Fruit fly (Drosophila melanogaster) whole organism, embryonic: ENCODE results near the gene CG34002.

Experiments
- Antp ChIP-seq: fragments of 200-800 bp; sonication (Bioruptor generic); optimal IDR thresholded peaks from 3 replicates; lab custom pipeline; 2016; ENCODE audit warnings: missing biosample characterization, missing genetic modification characterization
- BEAF-32 ChIP-seq: fragments of 200-800 bp; sonication (Bioruptor generic); optimal IDR thresholded peaks from 3 replicates; lab custom pipeline; 2017; ENCODE audit warnings: missing biosample characterization, missing genetic modification characterization, mild to moderate bottlenecking, moderate library complexity, missing genetic modification reagents
- Bgb ChIP-seq: fragments of 200-800 bp; sonication (Bioruptor generic); IDR thresholded peaks from 2 replicates; pipeline ENCODE4 v1.3.6; 2022; ENCODE audit warnings: missing biosample characterization, missing genetic modification characterization; ENCODE audit not compliant: partially characterized antibody
- CG11723 ChIP-seq: fragments of 200-800 bp; sonication (Bioruptor generic); optimal IDR thresholded peaks from 2 replicates; lab custom pipeline; 2017; ENCODE audit warnings: missing biosample characterization, mild to moderate bottlenecking, missing genetic modification characterization
- CG1233 ChIP-seq: fragments of 200-800 bp; sonication (Bioruptor generic); optimal IDR thresholded peaks from 4 replicates; lab custom pipeline; 2018; ENCODE audit warnings: missing biosample characterization, mild to moderate bottlenecking, missing genetic modification characterization
- CG13424 ChIP-seq: fragments of 200-800 bp; sonication (Bioruptor generic); optimal IDR thresholded peaks from 2 replicates; lab custom pipeline; 2019; ENCODE audit warnings: missing biosample characterization, mild to moderate bottlenecking, missing genetic modification characterization, moderate library complexity
- CG13624 ChIP-seq: fragments of 200-800 bp; sonication (Bioruptor generic); optimal IDR thresholded peaks from 2 replicates; lab custom pipeline; 2016; ENCODE audit warnings: missing biosample characterization, missing genetic modification characterization
- CG13894 ChIP-seq: fragments of 200-800 bp; sonication (Bioruptor generic); optimal IDR thresholded peaks from 3 replicates; lab custom pipeline; 2018; ENCODE audit warnings: missing biosample characterization, mild to moderate bottlenecking, missing genetic modification characterization, moderate library complexity
- CG14441 ChIP-seq: fragments of 200-800 bp; sonication (Bioruptor generic); IDR thresholded peaks from 2 replicates; pipeline ENCODE4 v1.3.6; 2022; ENCODE audit warnings: missing biosample characterization, missing genetic modification characterization
- CG15696 ChIP-seq: fragments of 200-800 bp; sonication (Bioruptor generic); optimal IDR thresholded peaks from 2 replicates; lab custom pipeline; 2019; ENCODE audit warnings: missing biosample characterization, mild to moderate bottlenecking, missing genetic modification characterization, moderate library complexity
- CG16779 ChIP-seq: fragments of 200-800 bp; sonication (Bioruptor generic); IDR thresholded peaks from 2 replicates; pipeline ENCODE4 v1.3.6; 2022; ENCODE audit warnings: missing biosample characterization, missing genetic modification characterization
- CG17361 ChIP-seq: fragments of 200-800 bp; sonication (Bioruptor generic); IDR thresholded peaks from 3 replicates; pipeline ENCODE4 v1.3.6; 2022; ENCODE audit warnings: missing biosample characterization, missing genetic modification characterization
- CG30020 ChIP-seq: fragments of 200-800 bp; optimal IDR thresholded peaks from 2 replicates; lab custom pipeline; 2019; ENCODE audit warnings: missing biosample characterization, mild to moderate bottlenecking, missing genetic modification characterization, moderate library complexity
- CG31224 ChIP-seq: fragments of 200-800 bp; sonication (Bioruptor generic); IDR thresholded peaks from 2 replicates; pipeline ENCODE4 v1.3.6; 2022; ENCODE audit warnings: missing biosample characterization, missing genetic modification characterization
- CG32772 ChIP-seq: fragments of 200-800 bp; sonication (Bioruptor generic); IDR thresholded peaks from 2 replicates; pipeline ENCODE4 v1.3.6; 2022; ENCODE audit warnings: missing biosample characterization, missing genetic modification characterization
- CG33213 ChIP-seq: fragments of 200-800 bp; sonication (Bioruptor generic); optimal IDR thresholded peaks from 3 replicates; lab custom pipeline; 2016; ENCODE audit warnings: missing biosample characterization, missing genetic modification characterization
- CG4404 ChIP-seq: fragments of 200-800 bp; sonication (Bioruptor generic); IDR thresholded peaks from 2 replicates; pipeline ENCODE4 v1.3.6; 2022; ENCODE audit warnings: missing biosample characterization, missing genetic modification characterization
- CG4424 ChIP-seq: fragments of 200-800 bp; sonication (Bioruptor generic); optimal IDR thresholded peaks from 3 replicates; lab custom pipeline; 2016; ENCODE audit warnings: missing biosample characterization, missing genetic modification characterization
- CG6813 ChIP-seq: fragments of 200-800 bp; sonication (Bioruptor generic); optimal IDR thresholded peaks from 2 replicates; lab custom pipeline; 2017; ENCODE audit warnings: missing biosample characterization, missing genetic modification characterization, mild to moderate bottlenecking, moderate library complexity, missing genetic modification reagents
- CG7928 ChIP-seq: fragments of 200-800 bp; sonication (Bioruptor generic); optimal IDR thresholded peaks from 2 replicates; lab custom pipeline; 2017; ENCODE audit warnings: missing biosample characterization, mild to moderate bottlenecking, missing genetic modification characterization
- CG8281 ChIP-seq: fragments of 200-800 bp; sonication (Bioruptor generic); optimal IDR thresholded peaks from 2 replicates; lab custom pipeline; 2018; ENCODE audit warnings: missing biosample characterization, mild to moderate bottlenecking, missing genetic modification characterization, moderate library complexity
- CG8944 ChIP-seq: fragments of 200-800 bp; sonication (Bioruptor generic); optimal IDR thresholded peaks from 3 replicates; lab custom pipeline; 2016; ENCODE audit warnings: missing biosample characterization, missing genetic modification characterization
- CrebB ChIP-seq: fragments of 200-800 bp; sonication (Bioruptor generic); optimal IDR thresholded peaks from 3 replicates; lab custom pipeline; 2018; ENCODE audit warnings: missing biosample characterization, mild to moderate bottlenecking, missing genetic modification characterization
- Deaf1 ChIP-seq: fragments of 200-800 bp; optimal IDR thresholded peaks from 3 replicates; lab custom pipeline; 2019; ENCODE audit warnings: missing biosample characterization, mild to moderate bottlenecking, missing genetic modification characterization, moderate library complexity
- Dek ChIP-seq: fragments of 200-800 bp; sonication (Bioruptor generic); optimal IDR thresholded peaks from 3 replicates; lab custom pipeline; 2019; ENCODE audit warnings: missing biosample characterization, mild to moderate bottlenecking, missing genetic modification characterization, moderate library complexity
- Dll ChIP-seq: fragments of 200-800 bp; sonication (Bioruptor generic); IDR thresholded peaks from 4 replicates; pipeline ENCODE4 v1.3.6; 2022; ENCODE audit warnings: missing biosample characterization, missing genetic modification characterization; ENCODE audit not compliant: partially characterized antibody
- Dp ChIP-seq: fragments of 200-800 bp; sonication (Bioruptor generic); optimal IDR thresholded peaks from 2 replicates; lab custom pipeline; 2018; ENCODE audit warnings: missing biosample characterization, mild to moderate bottlenecking, missing genetic modification characterization, moderate library complexity
- Hey ChIP-seq: fragments of 200-800 bp; sonication (Bioruptor generic); optimal IDR thresholded peaks from 3 replicates; lab custom pipeline; 2018; ENCODE audit warnings: missing biosample characterization, mild to moderate bottlenecking, missing genetic modification characterization
- HmgZ ChIP-seq: fragments of 200-800 bp; sonication (Bioruptor generic); optimal IDR thresholded peaks from 2 replicates; lab custom pipeline; 2018; ENCODE audit warnings: missing biosample characterization, mild to moderate bottlenecking, missing genetic modification characterization
- Mad ChIP-seq: fragments of 200-800 bp; sonication (Bioruptor generic); optimal IDR thresholded peaks from 2 replicates; lab custom pipeline; 2016; ENCODE audit warnings: missing biosample characterization, missing genetic modification characterization
- Mes4 ChIP-seq: fragments of 200-800 bp; sonication (Bioruptor generic); optimal IDR thresholded peaks from 2 replicates; lab custom pipeline; 2016; ENCODE audit warnings: missing biosample characterization, missing genetic modification characterization
- Mrtf ChIP-seq: fragments of 200-800 bp; sonication (Bioruptor generic); IDR thresholded peaks from 3 replicates; pipeline ENCODE4 v1.3.6; 2022; ENCODE audit warnings: missing biosample characterization, missing genetic modification characterization
- Neu2 ChIP-seq: fragments of 200-800 bp; sonication (Bioruptor generic); optimal IDR thresholded peaks from 3 replicates; lab custom pipeline; 2016; ENCODE audit warnings: missing biosample characterization, missing genetic modification characterization, borderline replicate concordance
- Sin3A ChIP-seq: fragments of >200 bp; optimal IDR thresholded peaks from 2 replicates; lab custom pipeline; 2018
- Xrp1 ChIP-seq: fragments of 200-800 bp; sonication (Bioruptor generic); IDR thresholded peaks from 2 replicates; pipeline ENCODE4 v1.3.6; 2022; ENCODE audit warnings: missing biosample characterization, missing genetic modification characterization
- amos ChIP-seq: fragments of 200-800 bp; sonication (Bioruptor generic); IDR thresholded peaks from 2 replicates; pipeline ENCODE4 v1.3.6; 2022; ENCODE audit warnings: missing biosample characterization, missing genetic modification characterization; ENCODE audit not compliant: partially characterized antibody
- ato ChIP-seq: fragments of 200-800 bp; sonication (Bioruptor generic); IDR thresholded peaks from 2 replicates; pipeline ENCODE4 v1.3.6; 2022; ENCODE audit warnings: missing biosample characterization, missing genetic modification characterization; ENCODE audit not compliant: partially characterized antibody
- bcd ChIP-seq: fragments of 200-800 bp; sonication (Bioruptor generic); optimal IDR thresholded peaks from 2 replicates; lab custom pipeline; 2017; ENCODE audit warnings: missing biosample characterization, mild to moderate bottlenecking, missing genetic modification characterization
- bsh ChIP-seq, 2 experiments: fragments of 200-800 bp; sonication (Bioruptor generic); optimal IDR thresholded peaks; 2 replicates each; lab custom pipeline; 2017 to 2018; ENCODE audit warnings: mild to moderate bottlenecking in 2 of 2, missing biosample characterization in 2 of 2, missing genetic modification characterization in 2 of 2, moderate library complexity in 1 of 2
- cas ChIP-seq: fragments of 200-800 bp; sonication (Bioruptor generic); IDR thresholded peaks from 2 replicates; pipeline ENCODE4 v1.3.6; 2022; ENCODE audit warnings: missing biosample characterization, missing genetic modification characterization
- croc ChIP-seq: fragments of 200-800 bp; sonication (Bioruptor generic); conservative IDR thresholded peaks from 3 replicates; pipeline ENCODE4 v1.3.6; 2022; ENCODE audit warnings: missing biosample characterization, missing genetic modification characterization
- dimm ChIP-seq: fragments of 200-800 bp; sonication (Bioruptor generic); IDR thresholded peaks from 2 replicates; pipeline ENCODE4 v1.3.6; 2022; ENCODE audit warnings: missing biosample characterization, missing genetic modification characterization
- exex ChIP-seq: fragments of 200-800 bp; sonication (Bioruptor generic); optimal IDR thresholded peaks from 4 replicates; lab custom pipeline; 2018; ENCODE audit warnings: missing biosample characterization, mild to moderate bottlenecking, missing genetic modification characterization, moderate library complexity
- gce ChIP-seq: fragments of 200-800 bp; sonication (Bioruptor generic); IDR thresholded peaks from 3 replicates; pipeline ENCODE4 v1.3.6; 2022; ENCODE audit warnings: missing biosample characterization, missing genetic modification characterization
- knrl ChIP-seq: fragments of 200-800 bp; sonication (Bioruptor generic); IDR thresholded peaks from 3 replicates; pipeline ENCODE4 v1.3.6; 2022; ENCODE audit warnings: missing biosample characterization, missing genetic modification characterization; ENCODE audit not compliant: partially characterized antibody
- lab ChIP-seq: fragments of 200-800 bp; sonication (Bioruptor generic); optimal IDR thresholded peaks from 3 replicates; lab custom pipeline; 2017; ENCODE audit warnings: missing biosample characterization, missing genetic modification characterization, mild to moderate bottlenecking, moderate library complexity, missing genetic modification reagents
- phol ChIP-seq: fragments of 200-800 bp; sonication (Bioruptor generic); optimal IDR thresholded peaks from 3 replicates; lab custom pipeline; 2018; ENCODE audit warnings: missing biosample characterization, mild to moderate bottlenecking, missing genetic modification characterization, moderate library complexity
- sens ChIP-seq: fragments of 200-800 bp; sonication (Bioruptor generic); peaks from one replicate; lab custom pipeline; 2016; ENCODE audit warnings: missing biosample characterization, missing genetic modification characterization
- tll ChIP-seq, 2 experiments: fragments of 200-800 bp in 1 of 2; fragments of >200 bp in 1 of 2; sonication (Bioruptor generic) in 1 of 2; optimal IDR thresholded peaks; 2 replicates each; lab custom pipeline; 2017 to 2019; ENCODE audit warnings: missing biosample characterization in 2 of 2, missing genetic modification characterization in 2 of 2, mild to moderate bottlenecking in 1 of 2, moderate library complexity in 1 of 2
- tna ChIP-seq: fragments of 200-800 bp; sonication (Bioruptor generic); IDR thresholded peaks from 2 replicates; pipeline ENCODE4 v1.3.6; 2022; ENCODE audit warnings: missing biosample characterization, missing genetic modification characterization; ENCODE audit not compliant: partially characterized antibody

CG34002 gene

DNA sequence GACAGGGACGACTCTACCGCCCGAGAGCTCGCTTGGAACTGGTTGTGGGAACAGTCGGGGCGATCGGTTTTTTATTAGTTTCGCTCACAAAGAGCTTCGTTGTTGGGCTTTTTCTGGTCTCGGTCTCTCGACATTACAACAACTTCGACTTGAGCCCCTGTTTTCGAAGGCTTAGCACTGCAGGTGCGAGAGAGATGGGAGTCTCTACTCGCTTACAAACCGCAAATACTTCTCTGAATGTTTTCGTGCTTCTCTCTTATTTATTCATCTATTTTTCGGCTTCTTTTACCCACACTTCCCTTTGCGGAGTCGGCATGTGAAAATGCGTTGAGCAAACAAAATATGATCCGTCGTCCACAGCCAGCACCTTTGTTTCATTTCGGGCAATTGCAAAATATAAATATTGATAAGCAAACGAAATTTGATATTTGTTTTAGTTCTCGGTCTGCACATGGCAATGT, 37.6 kb downstream of the CG34002 start, which contains the start of gene Tsp74F (continued):
- TF ChIP-seq CG31224, result no peak
- TF ChIP-seq lab (GFP tag; lab: Kevin White, UChicago), result peak; percentile 44
- TF ChIP-seq CG11723, result peak; percentile 19
- TF ChIP-seq CG13424, result no peak
- no peak for TF ChIP-seq Sin3A
- no peak for TF ChIP-seq CG7928 (GFP tag; lab: Kevin White, UChicago)
- TF ChIP-seq Dp (GFP tag; lab: Kevin White, UChicago), result no peak
- no peak for TF ChIP-seq phol (tag; lab: Kevin White, UChicago)
- no peak for TF ChIP-seq CG14441 (GFP tag; lab: Robert Waterston, UW)
- TF ChIP-seq exex, result peak; percentile 11
- TF ChIP-seq bcd (GFP tag; lab: Kevin White, UChicago), result no peak
- TF ChIP-seq CG32772, result no peak
- no peak for TF ChIP-seq CG30020 (tag; lab: Kevin White, UChicago)
- no peak for TF ChIP-seq ato
- TF ChIP-seq Deaf1 (tag; lab: Kevin White, UChicago), result peak; percentile 84
- TF ChIP-seq Neu2 (GFP tag; lab: Kevin White, UChicago), result no peak
- TF ChIP-seq BEAF-32, result no peak
- TF ChIP-seq CG15696, result peak; percentile 27
- TF ChIP-seq CG6813 (GFP tag; lab: Kevin White, UChicago), result peak; percentile 39
- no peak for TF ChIP-seq bsh (GFP tag; optimal IDR thresholded peaks at IDR 0.05; lab: Kevin White, UChicago)
- peak; percentile 17 for TF ChIP-seq CG13894 (tag; lab: Kevin White, UChicago)
- TF ChIP-seq dimm (GFP tag; lab: Robert Waterston, UW), result no peak
- no peak for TF ChIP-seq CG4424
- TF ChIP-seq knrl (GFP tag; lab: Robert Waterston, UW), result no peak
- no peak for TF ChIP-seq amos (GFP tag; lab: Robert Waterston, UW)
- TF ChIP-seq Mrtf (GFP tag; lab: Robert Waterston, UW), result no peak
- TF ChIP-seq HmgZ (tag; lab: Kevin White, UChicago), result no peak
- TF ChIP-seq Dll (GFP tag; lab: Robert Waterston, UW), result no peak
- no peak for TF ChIP-seq CG17361 (GFP tag; lab: Robert Waterston, UW)
- TF ChIP-seq CG1233 (GFP tag; lab: Kevin White, UChicago), result peak; percentile 3
- TF ChIP-seq CrebB (tag; lab: Kevin White, UChicago), result peak; percentile 27
- TF ChIP-seq cas (GFP tag; lab: Robert Waterston, UW), result no peak
- peak; percentile 76 for TF ChIP-seq sens
- no peak for TF ChIP-seq croc (GFP tag; lab: Robert Waterston, UW)
- TF ChIP-seq CG33213 (GFP tag; lab: Kevin White, UChicago), result no peak
- no peak for TF ChIP-seq CG8944
- no peak for TF ChIP-seq CG16779 (GFP tag; lab: Robert Waterston, UW)
- no peak for TF ChIP-seq gce (GFP tag; lab: Robert Waterston, UW)
- no peak for TF ChIP-seq Mad (GFP tag; lab: Kevin White, UChicago)
- 0 out of 2 replicates have a peak, but pooled peaks have one; percentile 19 for TF ChIP-seq Bgb (GFP tag; lab: Robert Waterston, UW)
- TF ChIP-seq Antp (GFP tag; lab: Kevin White, UChicago), result no peak
- peak; percentile 7 for TF ChIP-seq CG8281 (tag; lab: Kevin White, UChicago)
- TF ChIP-seq Dek (tag; lab: Kevin White, UChicago), result no peak
- no peak for TF ChIP-seq Hey (tag; lab: Kevin White, UChicago)
- no peak for TF ChIP-seq Mes4
- 0 out of 2 replicates have a peak, but pooled peaks have one; percentile 11 for TF ChIP-seq Xrp1 (GFP tag; lab: Robert Waterston, UW)
- no peak for TF ChIP-seq tna
- no peak for TF ChIP-seq tll (GFP tag; optimal IDR thresholded peaks at IDR 0.05; lab: Kevin White, UChicago)
- TF ChIP-seq CG4404 (GFP tag; lab: Robert Waterston, UW), result no peak
- no peak for TF ChIP-seq CG13624
